Fruit fly (Drosophila melanogaster) whole organism: ENCODE measurements around the gene CG13038.

Source experiments
- CG8478 ChIP-seq: fragments of >200 bp; optimal IDR thresholded peaks from 2 replicates; lab custom pipeline; 2018; ENCODE audit warnings: inconsistent platforms
- Dll ChIP-seq: fragments of >200 bp; optimal IDR thresholded peaks from 2 replicates; lab custom pipeline; 2017
- EcR ChIP-seq, 2 experiments: fragments of >200 bp; optimal IDR thresholded peaks; 2 replicates each; lab custom pipeline; 2017; ENCODE audit warnings: missing biosample characterization in 2 of 2, missing genetic modification characterization in 2 of 2, missing genetic modification reagents in 2 of 2
- pan ChIP-seq: fragments of >200 bp; optimal IDR thresholded peaks from 2 replicates; lab custom pipeline; 2017
- psq ChIP-seq: fragments of >200 bp; optimal IDR thresholded peaks from 2 replicates; lab custom pipeline; 2017
- usp ChIP-seq: fragments of >200 bp; optimal IDR thresholded peaks from 2 replicates; lab custom pipeline; 2017; ENCODE audit warnings: missing biosample characterization, missing genetic modification characterization, mixed read lengths

The CG13038 gene

dm6 chr3L:16308380-16308779, 19.3 kb downstream of the CG13038 start, which contains the start of gene CG13042:
CG13042 (minus strand) TSS chr3L:16308480.
- TF ChIP-seq usp (GFP tag; lab: Kevin White, UChicago), result no peak
- no peak for TF ChIP-seq pan (lab: Kevin White, UChicago)
- TF ChIP-seq EcR (GFP tag; optimal IDR thresholded peaks at IDR 0.05; lab: Kevin White, UChicago), result no peak
- TF ChIP-seq Dll (lab: Kevin White, UChicago), result no peak
- TF ChIP-seq psq, result no peak
- TF ChIP-seq CG8478, result no peak

- TF ChIP-seq Dll (lab: Kevin White, UChicago) (no peak), usp (GFP tag; lab: Kevin White, UChicago) (no peak), pan (lab: Kevin White, UChicago) (no peak), EcR (GFP tag; optimal IDR thresholded peaks at IDR 0.05; lab: Kevin White, UChicago) (no peak), psq (no peak), CG8478 (no peak)
Observed at dm6 chr3L:16305820-16306650, 21.7 kb downstream of the CG13038 start, which contains the start of the genes CG13043 and CG13063. CG13043 (minus strand) TSS chr3L:16305870. CG13063 (plus strand) TSS chr3L:16306600.

dm6 chr3L:16303982-16304381, 23.7 kb downstream of the CG13038 start, which contains the start of gene CG43249:
CG43249 (plus strand) TSS chr3L:16304282.
- TF ChIP-seq CG8478 (no peak), Dll (lab: Kevin White, UChicago) (no peak), pan (lab: Kevin White, UChicago) (no peak), usp (GFP tag; lab: Kevin White, UChicago) (no peak), EcR (GFP tag; optimal IDR thresholded peaks at IDR 0.05; lab: Kevin White, UChicago) (no peak), psq (no peak)

- TF ChIP-seq usp (GFP tag; lab: Kevin White, UChicago), result no peak
- no peak for TF ChIP-seq EcR (GFP tag; optimal IDR thresholded peaks at IDR 0.05; lab: Kevin White, UChicago)
- TF ChIP-seq pan (lab: Kevin White, UChicago), result no peak
- TF ChIP-seq psq, result no peak
Observed at dm6 chr3L:16303078-16303477, 24.6 kb downstream of the CG13038 start, which contains the start of gene CG13044. CG13044 (minus strand) TSS chr3L:16303178.

- TF ChIP-seq Dll (lab: Kevin White, UChicago) (no peak), pan (lab: Kevin White, UChicago) (no peak), CG8478 (no peak), EcR (GFP tag; optimal IDR thresholded peaks at IDR 0.05; lab: Kevin White, UChicago) (no peak), usp (GFP tag; lab: Kevin White, UChicago) (no peak), psq (no peak)
Observed at dm6 chr3L:16301153-16301552, 26.5 kb downstream of the CG13038 start, which contains the start of gene CG4982. CG4982 (plus strand) TSS chr3L:16301453.

- TF ChIP-seq CG8478 (no peak), usp (GFP tag; lab: Kevin White, UChicago) (no peak), pan (lab: Kevin White, UChicago) (no peak)
Observed at dm6 chr3L:16295447-16295846, 32.2 kb downstream of the CG13038 start, which contains the start of gene CG4962. CG4962 (minus strand) TSS chr3L:16295547.

dm6 chr3L:16291678-16292077, 36.0 kb downstream of the CG13038 start:
- TF ChIP-seq psq (no peak), usp (GFP tag; lab: Kevin White, UChicago) (no peak), CG8478 (no peak)

dm6 chr3L:16290850-16291249, 36.8 kb downstream of the CG13038 start, which contains the start of gene CG13045:
CG13045 (minus strand) TSS chr3L:16290950.
- no peak for TF ChIP-seq Dll (lab: Kevin White, UChicago)

dm6 chr3L:16289067-16289466, 38.6 kb downstream of the CG13038 start:
- TF ChIP-seq psq (no peak), Dll (lab: Kevin White, UChicago) (no peak), EcR (GFP tag; optimal IDR thresholded peaks at IDR 0.05; lab: Kevin White, UChicago) (no peak), CG8478 (no peak)

dm6 chr3L:16288322-16288721, 39.4 kb downstream of the CG13038 start, which contains the start of gene CG13046:
CG13046 (minus strand) TSS chr3L:16288422.
- TF ChIP-seq psq (no peak), Dll (lab: Kevin White, UChicago) (no peak), pan (lab: Kevin White, UChicago) (no peak), EcR (GFP tag; optimal IDR thresholded peaks at IDR 0.05; lab: Kevin White, UChicago) (no peak), CG8478 (no peak), usp (GFP tag; lab: Kevin White, UChicago) (no peak)

dm6 chr3L:16286258-16286657, 41.4 kb downstream of the CG13038 start:
- TF ChIP-seq Dll (lab: Kevin White, UChicago) (no peak), psq (no peak), pan (lab: Kevin White, UChicago) (no peak), CG8478 (no peak), EcR (GFP tag; optimal IDR thresholded peaks at IDR 0.05; lab: Kevin White, UChicago) (no peak), usp (GFP tag; lab: Kevin White, UChicago) (no peak)

dm6 chr3L:16285346-16285911, 42.3 kb downstream of the CG13038 start, which contains the start of gene CG13047:
CG13047 (minus strand) TSS chr3L:16285396.
- TF ChIP-seq CG8478, result no peak
- no peak for TF ChIP-seq pan (lab: Kevin White, UChicago)
- no peak for TF ChIP-seq usp (GFP tag; lab: Kevin White, UChicago)
- no peak for TF ChIP-seq EcR (GFP tag; optimal IDR thresholded peaks at IDR 0.05; lab: Kevin White, UChicago)
- no peak for TF ChIP-seq psq
- TF ChIP-seq Dll (lab: Kevin White, UChicago), result no peak
